Worm (Caenorhabditis elegans) whole organism, midembryonic: ENCODE results near the gene cex-2.

ENCODE experiments used
- T22C8.4 ChIP-seq: fragments of 200-800 bp; sonication (Bioruptor generic); IDR thresholded peaks from 2 replicates; pipeline ENCODE4 v1.3.6; 2022; ENCODE audit warnings: missing genetic modification characterization, missing compliant biosample characterization
- med-1 ChIP-seq: sonication (generic microtip); optimal IDR thresholded peaks from 2 replicates; lab custom pipeline; 2017; ENCODE audit warnings: missing genetic modification characterization, mild to moderate bottlenecking, missing compliant biosample characterization, antibody characterized with exemption, missing genetic modification reagents; ENCODE audit not compliant: insufficient read depth
- ref-1 ChIP-seq: fragments of 200-800 bp; sonication (Bioruptor generic); conservative IDR thresholded peaks from 2 replicates; pipeline ENCODE4 v1.3.6; 2022; ENCODE audit warnings: missing genetic modification reagents, missing genetic modification characterization, missing compliant biosample characterization

DNA sequence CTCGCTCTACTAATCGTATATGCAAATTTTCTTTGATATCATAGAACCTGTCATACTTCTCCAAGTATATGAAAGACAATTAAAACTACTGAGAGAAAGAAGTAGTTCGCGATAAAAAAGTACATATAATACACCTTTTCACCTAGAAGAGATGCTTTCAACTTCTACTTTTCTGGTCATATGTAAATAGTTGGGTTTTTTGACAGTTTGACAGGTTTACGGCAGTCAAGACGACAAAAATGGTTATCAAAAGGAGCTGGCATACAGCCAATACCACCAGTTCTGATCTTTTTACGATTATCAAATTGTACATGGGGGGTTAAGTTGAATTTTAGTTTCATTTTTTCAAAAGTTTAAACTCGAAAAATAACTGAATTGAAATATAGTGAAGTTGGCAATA lies 20.3 kb downstream of the cex-2 start:
- no peak for TF ChIP-seq T22C8.4 (GFP tag; lab: Robert Waterston, UW)
- TF ChIP-seq med-1: no peak
- no peak for TF ChIP-seq ref-1 (GFP tag; lab: Robert Waterston, UW)
